Worm (Caenorhabditis elegans) whole organism, early embryonic: Measurements from ENCODE around the gene mltn-3.

Experiments
- B0310.2 ChIP-seq: sonication (generic microtip); optimal IDR thresholded peaks from 2 replicates; lab custom pipeline; 2016; ENCODE audit warnings: mild to moderate bottlenecking, missing genetic modification characterization, missing compliant biosample characterization
- F13C5.2 ChIP-seq: sonication (generic microtip); optimal IDR thresholded peaks from 2 replicates; lab custom pipeline; 2017; ENCODE audit warnings: mild to moderate bottlenecking, missing genetic modification characterization, inconsistent platforms, missing compliant biosample characterization
- aly-1 ChIP-seq: sonication (generic microtip); optimal IDR thresholded peaks from 2 replicates; lab custom pipeline; 2016; ENCODE audit warnings: missing genetic modification characterization, missing compliant biosample characterization
- ama-1 ChIP-seq: fragments of 150-350 bp; optimal IDR thresholded peaks from 2 replicates; lab custom pipeline; 2014
- ceh-13 ChIP-seq: fragments of 200-800 bp; sonication (Bioruptor generic); optimal IDR thresholded peaks from 2 replicates; lab custom pipeline; 2018; ENCODE audit warnings: mild to moderate bottlenecking, missing genetic modification characterization, missing compliant biosample characterization
- ets-7 ChIP-seq: sonication (generic microtip); optimal IDR thresholded peaks from 2 replicates; lab custom pipeline; 2016; ENCODE audit warnings: missing genotype, missing genetic modification characterization, missing compliant biosample characterization
- flt-1 ChIP-seq: fragments of 200-800 bp; sonication (Bioruptor generic); IDR thresholded peaks from 2 replicates; pipeline ENCODE4 v1.3.6; 2022; ENCODE audit warnings: missing genetic modification characterization, missing compliant biosample characterization
- hmbx-1 ChIP-seq: sonication (generic microtip); optimal IDR thresholded peaks from 2 replicates; lab custom pipeline; 2016; ENCODE audit warnings: mild to moderate bottlenecking, missing genetic modification characterization, missing compliant biosample characterization
- hmg-4 ChIP-seq: fragments of 200-800 bp; sonication (Bioruptor generic); optimal IDR thresholded peaks from 2 replicates; lab custom pipeline; 2018; ENCODE audit warnings: mild to moderate bottlenecking, missing genetic modification characterization, missing compliant biosample characterization
- hnd-1 ChIP-seq: sonication (generic microtip); optimal IDR thresholded peaks from 2 replicates; lab custom pipeline; 2016; ENCODE audit warnings: missing genetic modification characterization, missing compliant biosample characterization
- pes-1 ChIP-seq: fragments of 200-800 bp; sonication (Bioruptor generic); IDR thresholded peaks from 2 replicates; pipeline ENCODE4 v1.3.6; 2022; ENCODE audit warnings: missing genetic modification reagents, missing genetic modification characterization, missing compliant biosample characterization
- sea-1 ChIP-seq: fragments of 200-800 bp; sonication (Bioruptor generic); conservative IDR thresholded peaks from 2 replicates; pipeline ENCODE4 v1.3.6; 2022; ENCODE audit warnings: missing genetic modification characterization, missing compliant biosample characterization
- tbx-11 ChIP-seq: fragments of 200-800 bp; sonication (Bioruptor generic); IDR thresholded peaks from 2 replicates; pipeline ENCODE4 v1.3.6; 2022; ENCODE audit warnings: missing genetic modification characterization, missing compliant biosample characterization
- tra-4 ChIP-seq: sonication (generic microtip); optimal IDR thresholded peaks from 2 replicates; lab custom pipeline; 2017; ENCODE audit warnings: missing genetic modification characterization, missing compliant biosample characterization

- TF ChIP-seq tra-4 (tag; lab: Kevin White, UChicago) (no peak), hnd-1 (no peak), tbx-11 (GFP tag; lab: Robert Waterston, UW) (no peak), ets-7 (no peak), ama-1 (no peak), flt-1 (GFP tag; lab: Robert Waterston, UW) (no peak), aly-1 (tag; lab: Kevin White, UChicago) (no peak), F13C5.2 (tag; lab: Kevin White, UChicago) (no peak), B0310.2 (tag; lab: Kevin White, UChicago) (no peak), pes-1 (GFP tag; lab: Robert Waterston, UW) (no peak), hmbx-1 (no peak), sea-1 (GFP tag; lab: Robert Waterston, UW) (no peak), ceh-13 (GFP tag; lab: Kevin White, UChicago) (no peak), hmg-4 (GFP tag; lab: Kevin White, UChicago) (no peak)
Measured at ce11 chrII:13896279-13896774, 19.8 kb upstream of the mltn-3 start.
